Worm (Caenorhabditis elegans) whole organism, L4 larva: ENCODE measurements around the gene C16C8.4.

Experiments used
- aly-2 ChIP-seq: sonication (generic microtip); optimal IDR thresholded peaks from 2 replicates; lab custom pipeline; 2018; ENCODE audit warnings: missing biosample characterization, missing genetic modification characterization
- ctbp-1 ChIP-seq: fragments of 200-800 bp; sonication (Bioruptor generic); IDR thresholded peaks from 2 replicates; pipeline ENCODE4 v1.3.6; 2022; ENCODE audit warnings: missing genetic modification reagents, missing genetic modification characterization, missing compliant biosample characterization
- lir-3 ChIP-seq: sonication (generic microtip); optimal IDR thresholded peaks from 2 replicates; lab custom pipeline; 2016; ENCODE audit warnings: mild to moderate bottlenecking, missing genetic modification characterization, missing compliant biosample characterization
- mep-1 ChIP-seq: fragments of 150-350 bp; sonication (generic microtip); optimal IDR thresholded peaks from 3 replicates; lab custom pipeline; 2014; ENCODE audit warnings: missing biosample characterization, missing genetic modification characterization
- nhr-102 ChIP-seq: sonication (generic microtip); optimal IDR thresholded peaks from 2 replicates; lab custom pipeline; 2016; ENCODE audit warnings: mild to moderate bottlenecking, missing genetic modification characterization, moderate library complexity, missing compliant biosample characterization
- nhr-77 ChIP-seq: fragments of 150-350 bp; optimal IDR thresholded peaks from 2 replicates; lab custom pipeline; 2014; ENCODE audit warnings: missing biosample characterization, missing genetic modification characterization
- pha-4 ChIP-seq, 2 experiments: fragments of 150-350 bp in 1 of 2; fragments of 200-800 bp in 1 of 2; sonication (Bioruptor generic) in 1 of 2; IDR thresholded peaks in 1 of 2; optimal IDR thresholded peaks in 1 of 2; 2 replicates each; pipeline versions ENCODE4 v1.3.6 to Lab custom; 2014 to 2022; ENCODE audit warnings: missing genetic modification characterization in 2 of 2, missing genetic modification reagents in 2 of 2, missing biosample characterization in 1 of 2, missing compliant biosample characterization in 1 of 2
- unc-39 ChIP-seq: sonication (generic microtip); optimal IDR thresholded peaks from 2 replicates; lab custom pipeline; 2017; ENCODE audit warnings: missing biosample characterization, missing genetic modification characterization
- zfp-2 ChIP-seq: sonication (generic microtip); optimal IDR thresholded peaks from 2 replicates; lab custom pipeline; 2016; ENCODE audit warnings: mild to moderate bottlenecking, missing genetic modification characterization, missing compliant biosample characterization

- no peak for TF ChIP-seq lir-3 (tag; lab: Kevin White, UChicago)
- no peak for TF ChIP-seq zfp-2 (tag; lab: Kevin White, UChicago)
- TF ChIP-seq mep-1 (tag; lab: Kevin White, UChicago) = no peak
- no peak for TF ChIP-seq nhr-102 (tag; lab: Kevin White, UChicago)
- TF ChIP-seq aly-2 = no peak
- TF ChIP-seq nhr-77 (tag; lab: Kevin White, UChicago) = no peak
- TF ChIP-seq ctbp-1 (GFP tag; lab: Robert Waterston, UW) = no peak
- no peak for TF ChIP-seq pha-4 (GFP tag; IDR thresholded peaks at IDR 0.05; lab: Robert Waterston, UW)
- TF ChIP-seq pha-4 (tag; optimal IDR thresholded peaks at IDR 0.05; lab: Kevin White, UChicago) = no peak
- no peak for TF ChIP-seq unc-39 (tag; lab: Kevin White, UChicago)
Observed at ce11 chrII:3452421-3452820, 8.2 kb upstream of the C16C8.4 start, which contains the start of gene C16C8.12.
